Worm (Caenorhabditis elegans) whole organism, mixed stage, embryonic: ENCODE measurements around the gene pros-1.

ENCODE experiments used
- blmp-1 ChIP-seq: fragments of 150-350 bp; optimal IDR thresholded peaks from 2 replicates; lab custom pipeline; 2014; ENCODE audit warnings: missing biosample characterization, missing genetic modification characterization
- lin-13 ChIP-seq: fragments of 150-350 bp; optimal IDR thresholded peaks from 2 replicates; lab custom pipeline; 2014; ENCODE audit warnings: missing biosample characterization, missing genetic modification characterization
- lsy-2 ChIP-seq: fragments of 150-350 bp; optimal IDR thresholded peaks from 2 replicates; lab custom pipeline; 2014; ENCODE audit warnings: missing biosample characterization, missing genetic modification characterization
- mep-1 ChIP-seq: fragments of 150-350 bp; optimal IDR thresholded peaks from 2 replicates; lab custom pipeline; 2017; ENCODE audit warnings: missing biosample characterization, missing genetic modification reagents, missing genetic modification characterization, inconsistent platforms
- nhr-12 ChIP-seq: fragments of 150-350 bp; optimal IDR thresholded peaks from 2 replicates; lab custom pipeline; 2014; ENCODE audit warnings: missing biosample characterization, missing genetic modification characterization
- nhr-76 ChIP-seq: sonication (generic microtip); optimal IDR thresholded peaks from 2 replicates; lab custom pipeline; 2017; ENCODE audit warnings: missing biosample characterization, missing genetic modification characterization
- unc-62 ChIP-seq: fragments of 150-350 bp; optimal IDR thresholded peaks from 2 replicates; lab custom pipeline; 2014; ENCODE audit warnings: missing biosample characterization, missing genetic modification reagents, missing genetic modification characterization
- ztf-11 ChIP-seq: fragments of 150-350 bp; optimal IDR thresholded peaks from 2 replicates; lab custom pipeline; 2014; ENCODE audit warnings: missing biosample characterization, missing genetic modification characterization

- no peak for TF ChIP-seq lin-13
- TF ChIP-seq lsy-2 (tag; lab: Kevin White, UChicago): no peak
- no peak for TF ChIP-seq blmp-1
- no peak for TF ChIP-seq unc-62 (GFP tag; lab: Kevin White, UChicago)
- no peak for TF ChIP-seq ztf-11 (tag; lab: Kevin White, UChicago)
- TF ChIP-seq nhr-76 (tag; lab: Kevin White, UChicago): no peak
- TF ChIP-seq mep-1: no peak
- no peak for TF ChIP-seq nhr-12
These were observed 31.0 kb downstream of the pros-1 start, which contains the start of gene K06H7.8 for ce11 chrIII:8098116-8098515.
